Worm (Caenorhabditis elegans) whole organism, L3 larva: ENCODE results near the gene abts-3.

Source experiments
- ama-1 ChIP-seq: fragments of 150-350 bp; optimal IDR thresholded peaks from 2 replicates; lab custom pipeline; 2018
- egl-27 ChIP-seq: sonication (generic microtip); optimal IDR thresholded peaks from 4 replicates; lab custom pipeline; 2017; ENCODE audit warnings: missing biosample characterization, missing genetic modification reagents, missing genetic modification characterization
- elt-1 ChIP-seq: fragments of 150-350 bp; optimal IDR thresholded peaks from 2 replicates; lab custom pipeline; 2014; ENCODE audit warnings: missing biosample characterization, missing genetic modification characterization
- fkh-2 ChIP-seq: fragments of 150-350 bp; optimal IDR thresholded peaks from 2 replicates; lab custom pipeline; 2014; ENCODE audit warnings: missing biosample characterization, missing genetic modification reagents, missing genetic modification characterization
- lin-39 ChIP-seq: fragments of 150-350 bp; optimal IDR thresholded peaks from 2 replicates; lab custom pipeline; 2018; ENCODE audit warnings: missing biosample characterization, missing genetic modification reagents, missing genetic modification characterization
- nhr-11 ChIP-seq: fragments of 150-350 bp; optimal IDR thresholded peaks from 2 replicates; lab custom pipeline; 2014; ENCODE audit warnings: missing biosample characterization, missing genetic modification characterization
- pha-4 ChIP-seq: fragments of 150-350 bp; optimal IDR thresholded peaks from 2 replicates; lab custom pipeline; 2014; ENCODE audit warnings: missing biosample characterization, missing genetic modification reagents, missing genetic modification characterization
- sea-2 ChIP-seq: fragments of 150-350 bp; sonication (generic microtip); optimal IDR thresholded peaks from 4 replicates; lab custom pipeline; 2014; ENCODE audit warnings: missing biosample characterization, missing genetic modification reagents, missing genetic modification characterization
- skn-1 ChIP-seq: fragments of 150-350 bp; optimal IDR thresholded peaks from 2 replicates; lab custom pipeline; 2014; ENCODE audit warnings: missing biosample characterization, missing genetic modification characterization
- unc-39 ChIP-seq: sonication (generic microtip); optimal IDR thresholded peaks from 4 replicates; lab custom pipeline; 2017; ENCODE audit warnings: missing biosample characterization, missing genetic modification characterization
- zag-1 ChIP-seq: fragments of 150-350 bp; optimal IDR thresholded peaks from 2 replicates; lab custom pipeline; 2014; ENCODE audit warnings: missing biosample characterization, missing genetic modification characterization
- ztf-4 ChIP-seq: fragments of 150-350 bp; optimal IDR thresholded peaks from 2 replicates; lab custom pipeline; 2014; ENCODE audit warnings: missing biosample characterization, missing genetic modification characterization

DNA sequence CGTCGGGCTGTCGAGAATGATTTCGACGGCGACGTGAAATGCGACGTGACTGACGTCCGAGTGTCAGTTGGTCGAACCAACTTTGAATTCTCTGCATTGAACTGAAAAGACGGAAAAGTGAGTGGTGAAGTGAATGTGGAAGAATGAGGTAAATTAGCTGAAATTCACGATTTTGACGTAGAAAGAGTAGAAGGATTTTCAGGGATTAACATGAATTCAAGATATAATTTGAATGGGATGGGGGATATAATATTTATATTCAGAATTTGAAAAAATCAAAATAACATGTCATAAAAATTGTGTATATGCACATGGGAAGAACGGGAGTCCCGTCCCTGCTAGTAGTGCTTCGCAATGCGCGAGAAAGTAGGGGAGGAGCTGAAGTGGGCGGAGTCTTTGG lies 14.5 kb upstream of the abts-3 start, which contains the start of gene C29H12.6:
- TF ChIP-seq egl-27 (tag; lab: Kevin White, UChicago) (no peak), ama-1 (lab: Kevin White, UChicago) (no peak), ztf-4 (no peak), skn-1 (tag; lab: Kevin White, UChicago) (no peak), unc-39 (tag; lab: Kevin White, UChicago) (no peak), elt-1 (no peak), pha-4 (tag; lab: Kevin White, UChicago) (no peak), nhr-11 (tag; lab: Kevin White, UChicago) (no peak), sea-2 (no peak), lin-39 (tag; lab: Kevin White, UChicago) (no peak), fkh-2 (tag; lab: Kevin White, UChicago) (no peak), zag-1 (tag; lab: Kevin White, UChicago) (no peak)
